Worm (Caenorhabditis elegans) whole organism, young adult: ENCODE results near the gene ZK813.6.

Source experiments
- F37B4.10 ChIP-seq: fragments of 200-800 bp; sonication (Bioruptor generic); IDR thresholded peaks from 2 replicates; pipeline ENCODE4 v1.3.6; 2022; ENCODE audit warnings: missing genetic modification characterization, missing compliant biosample characterization
- unc-62 ChIP-seq: fragments of 150-350 bp; optimal IDR thresholded peaks from 2 replicates; lab custom pipeline; 2014; ENCODE audit warnings: missing biosample characterization, missing genetic modification reagents, missing genetic modification characterization
- zfh-2 ChIP-seq: fragments of 200-800 bp; sonication (Bioruptor generic); conservative IDR thresholded peaks from 2 replicates; pipeline ENCODE4 v1.3.6; 2022; ENCODE audit warnings: missing genetic modification reagents, missing genetic modification characterization, missing compliant biosample characterization
- zim-3 ChIP-seq: sonication (generic microtip); optimal IDR thresholded peaks from 2 replicates; lab custom pipeline; 2017; ENCODE audit warnings: mild to moderate bottlenecking, missing genetic modification characterization, moderate library complexity, missing compliant biosample characterization

DNA sequence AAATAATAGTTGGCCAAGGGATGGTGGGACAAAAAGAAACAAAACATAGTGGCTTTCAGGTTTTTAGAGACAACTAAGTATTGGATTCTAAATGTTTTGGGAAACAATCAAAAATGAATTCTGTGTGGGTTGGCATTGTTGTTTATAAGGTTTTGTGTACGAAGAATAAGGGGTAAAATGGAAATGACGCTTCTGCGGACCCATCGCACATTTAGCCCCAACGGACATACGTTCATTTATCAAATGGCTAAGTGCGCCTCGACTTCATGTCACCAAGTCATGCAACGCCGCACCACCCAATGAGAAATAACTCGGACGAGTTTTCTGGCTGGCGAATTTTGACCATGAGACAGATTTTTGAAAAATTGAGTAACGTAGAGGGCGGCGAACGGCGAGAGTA is 45.7 kb downstream of the ZK813.6 start:
- no peak for TF ChIP-seq F37B4.10 (GFP tag; lab: Robert Waterston, UW)
- TF ChIP-seq zfh-2, result no peak
- no peak for TF ChIP-seq unc-62 (GFP tag; lab: Kevin White, UChicago)
- no peak for TF ChIP-seq zim-3 (tag; lab: Kevin White, UChicago)
